Worm (Caenorhabditis elegans) whole organism, L2 larva: ENCODE data around the gene B0496.11.

Experiments used
- lin-39 ChIP-seq: fragments of 150-350 bp; optimal IDR thresholded peaks from 2 replicates; lab custom pipeline; 2014; ENCODE audit warnings: missing biosample characterization, missing genetic modification reagents, missing genetic modification characterization
- nhr-12 ChIP-seq: fragments of 150-350 bp; optimal IDR thresholded peaks from 2 replicates; lab custom pipeline; 2014; ENCODE audit warnings: missing biosample characterization, missing genetic modification characterization
- peb-1 ChIP-seq: fragments of 150-350 bp; optimal IDR thresholded peaks from 2 replicates; lab custom pipeline; 2014; ENCODE audit warnings: missing biosample characterization, missing genetic modification characterization
- ztf-11 ChIP-seq: sonication (generic microtip); optimal IDR thresholded peaks from 2 replicates; lab custom pipeline; 2017; ENCODE audit warnings: missing biosample characterization, missing genetic modification characterization

ce11 chrIV:7440238-7440637 lies 6.5 kb upstream of the B0496.11 start:
- TF ChIP-seq peb-1 (no peak), nhr-12 (tag; lab: Kevin White, UChicago) (no peak), ztf-11 (tag; lab: Kevin White, UChicago) (no peak), lin-39 (no peak)
